Worm (Caenorhabditis elegans) whole organism, late embryonic: ENCODE measurements around the gene gst-29.
A peak's percentile ranks its signal among the peaks of the same experiment; 100 is the strongest.
"Not testable (repeated sequence)": the region's sequence is repeated elsewhere in the genome, so short reads cannot be mapped to it uniquely, and the experiment has no call there.

Source experiments
- C08G9.2 ChIP-seq: sonication (generic microtip); optimal IDR thresholded peaks from 2 replicates; lab custom pipeline; 2016; ENCODE audit warnings: mild to moderate bottlenecking, missing genetic modification characterization, moderate library complexity, missing compliant biosample characterization
- C38D4.7 ChIP-seq: fragments of 200-800 bp; sonication (Bioruptor generic); optimal IDR thresholded peaks from 2 replicates; lab custom pipeline; 2018; ENCODE audit warnings: mild to moderate bottlenecking, missing genetic modification characterization, moderate library complexity, missing compliant biosample characterization
- F13H6.1 ChIP-seq: sonication (generic microtip); optimal IDR thresholded peaks from 2 replicates; lab custom pipeline; 2016; ENCODE audit warnings: missing genetic modification characterization, missing compliant biosample characterization
- K09A11.1 ChIP-seq: sonication (generic microtip); optimal IDR thresholded peaks from 2 replicates; lab custom pipeline; 2017; ENCODE audit warnings: antibody characterized with exemption, mild to moderate bottlenecking, missing genetic modification characterization, missing compliant biosample characterization; ENCODE audit not compliant: insufficient read depth
- Y22D7AL.16 ChIP-seq: sonication (generic microtip); optimal IDR thresholded peaks from 2 replicates; lab custom pipeline; 2016; ENCODE audit warnings: missing genetic modification characterization, missing compliant biosample characterization
- ama-1 ChIP-seq: fragments of 150-350 bp; optimal IDR thresholded peaks from 2 replicates; lab custom pipeline; 2014
- ceh-14 ChIP-seq: sonication (generic microtip); optimal IDR thresholded peaks from 2 replicates; lab custom pipeline; 2016; ENCODE audit warnings: missing genotype, missing genetic modification characterization, missing compliant biosample characterization
- ceh-18 ChIP-seq: sonication (generic microtip); optimal IDR thresholded peaks from 2 replicates; lab custom pipeline; 2016; ENCODE audit warnings: missing genetic modification characterization, missing compliant biosample characterization
- ceh-22 ChIP-seq: sonication (generic microtip); optimal IDR thresholded peaks from 2 replicates; lab custom pipeline; 2017; ENCODE audit warnings: missing biosample characterization, missing genetic modification characterization
- ceh-24 ChIP-seq: sonication (generic microtip); optimal IDR thresholded peaks from 2 replicates; lab custom pipeline; 2016; ENCODE audit warnings: mild to moderate bottlenecking, missing genetic modification characterization, missing compliant biosample characterization
- ceh-6 ChIP-seq: fragments of 200-800 bp; sonication (Bioruptor generic); optimal IDR thresholded peaks from 2 replicates; lab custom pipeline; 2018; ENCODE audit warnings: mild to moderate bottlenecking, missing genetic modification characterization, missing compliant biosample characterization
- ceh-9 ChIP-seq: sonication (generic microtip); optimal IDR thresholded peaks from 2 replicates; lab custom pipeline; 2016; ENCODE audit warnings: mild to moderate bottlenecking, missing genetic modification characterization, inconsistent platforms, missing compliant biosample characterization
- che-1 ChIP-seq: sonication (generic microtip); optimal IDR thresholded peaks from 2 replicates; lab custom pipeline; 2016; ENCODE audit warnings: mild to moderate bottlenecking, missing genetic modification characterization, missing compliant biosample characterization
- dmd-4 ChIP-seq: sonication (generic microtip); optimal IDR thresholded peaks from 2 replicates; lab custom pipeline; 2016; ENCODE audit warnings: borderline replicate concordance, missing genetic modification characterization, missing compliant biosample characterization
- elt-2 ChIP-seq: sonication (generic microtip); optimal IDR thresholded peaks from 2 replicates; lab custom pipeline; 2016; ENCODE audit warnings: missing genetic modification reagents, missing genetic modification characterization, missing compliant biosample characterization
- elt-4 ChIP-seq: sonication (generic microtip); optimal IDR thresholded peaks from 2 replicates; lab custom pipeline; 2016; ENCODE audit warnings: missing genetic modification characterization, missing compliant biosample characterization
- ets-4 ChIP-seq: sonication (generic microtip); optimal IDR thresholded peaks from 2 replicates; lab custom pipeline; 2016; ENCODE audit warnings: missing genetic modification characterization, missing compliant biosample characterization
- eyg-1 ChIP-seq: sonication (generic microtip); optimal IDR thresholded peaks from 2 replicates; lab custom pipeline; 2016; ENCODE audit warnings: missing genotype, missing genetic modification characterization, missing compliant biosample characterization
- fkh-6 ChIP-seq: sonication (generic microtip); optimal IDR thresholded peaks from 2 replicates; lab custom pipeline; 2016; ENCODE audit warnings: missing genetic modification characterization, missing compliant biosample characterization
- gmeb-2 ChIP-seq: sonication (generic microtip); optimal IDR thresholded peaks from 2 replicates; lab custom pipeline; 2016; ENCODE audit warnings: missing genetic modification characterization, inconsistent platforms, missing compliant biosample characterization
- hlh-15 ChIP-seq: sonication (generic microtip); optimal IDR thresholded peaks from 2 replicates; lab custom pipeline; 2016; ENCODE audit warnings: missing genetic modification characterization, missing compliant biosample characterization
- hlh-6 ChIP-seq: sonication (generic microtip); optimal IDR thresholded peaks from 2 replicates; lab custom pipeline; 2016; ENCODE audit warnings: missing genotype, missing genetic modification characterization, missing compliant biosample characterization
- hlh-8 ChIP-seq: sonication (generic microtip); optimal IDR thresholded peaks from 2 replicates; lab custom pipeline; 2016; ENCODE audit warnings: missing genotype, missing genetic modification characterization, missing compliant biosample characterization
- lin-11 ChIP-seq: fragments of 200-800 bp; sonication (Bioruptor generic); optimal IDR thresholded peaks from 2 replicates; lab custom pipeline; 2018; ENCODE audit warnings: mild to moderate bottlenecking, missing genetic modification characterization, missing compliant biosample characterization
- madf-2 ChIP-seq: sonication (generic microtip); optimal IDR thresholded peaks from 2 replicates; lab custom pipeline; 2017; ENCODE audit warnings: missing genetic modification characterization, missing compliant biosample characterization
- mec-3 ChIP-seq: sonication (generic microtip); optimal IDR thresholded peaks from 2 replicates; lab custom pipeline; 2016; ENCODE audit warnings: borderline replicate concordance, missing genetic modification characterization, missing compliant biosample characterization
- nfya-1 ChIP-seq: sonication (generic microtip); optimal IDR thresholded peaks from 2 replicates; lab custom pipeline; 2017; ENCODE audit warnings: missing genetic modification characterization, mild to moderate bottlenecking, missing compliant biosample characterization, antibody characterized with exemption, moderate library complexity
- nhr-232 ChIP-seq: sonication (generic microtip); optimal IDR thresholded peaks from 2 replicates; lab custom pipeline; 2016; ENCODE audit warnings: missing genetic modification characterization, missing compliant biosample characterization
- npax-4 ChIP-seq: sonication (generic microtip); optimal IDR thresholded peaks from 2 replicates; lab custom pipeline; 2016; ENCODE audit warnings: missing genetic modification characterization, missing compliant biosample characterization
- pat-9 ChIP-seq: fragments of 200-800 bp; sonication (Bioruptor generic); optimal IDR thresholded peaks from 2 replicates; lab custom pipeline; 2018; ENCODE audit warnings: mild to moderate bottlenecking, missing genetic modification characterization, moderate library complexity, missing compliant biosample characterization
- pha-2 ChIP-seq: sonication (generic microtip); optimal IDR thresholded peaks from 2 replicates; lab custom pipeline; 2017; ENCODE audit warnings: mild to moderate bottlenecking, missing genetic modification characterization, missing compliant biosample characterization
- pqm-1 ChIP-seq: sonication (generic microtip); optimal IDR thresholded peaks from 2 replicates; lab custom pipeline; 2016; ENCODE audit warnings: missing genetic modification characterization, missing compliant biosample characterization
- ref-2 ChIP-seq: sonication (generic microtip); optimal IDR thresholded peaks from 2 replicates; lab custom pipeline; 2016; ENCODE audit warnings: missing genetic modification characterization, missing compliant biosample characterization
- rnt-1 ChIP-seq: sonication (generic microtip); optimal IDR thresholded peaks from 2 replicates; lab custom pipeline; 2016; ENCODE audit warnings: missing genetic modification characterization, missing compliant biosample characterization
- sdc-2 ChIP-seq: sonication (generic microtip); optimal IDR thresholded peaks from 2 replicates; lab custom pipeline; 2016; ENCODE audit warnings: missing genotype, missing genetic modification characterization, missing compliant biosample characterization
- sox-2 ChIP-seq: fragments of 200-800 bp; sonication (Bioruptor generic); IDR thresholded peaks from 2 replicates; pipeline ENCODE4 v1.3.6; 2022; ENCODE audit warnings: missing genetic modification reagents, missing genetic modification characterization, missing compliant biosample characterization
- tbx-2 ChIP-seq: sonication (generic microtip); optimal IDR thresholded peaks from 2 replicates; lab custom pipeline; 2016; ENCODE audit warnings: missing genetic modification characterization, missing compliant biosample characterization
- tbx-7 ChIP-seq: sonication (generic microtip); optimal IDR thresholded peaks from 2 replicates; lab custom pipeline; 2016; ENCODE audit warnings: missing genotype, missing genetic modification characterization, missing compliant biosample characterization
- unc-42 ChIP-seq: sonication (generic microtip); optimal IDR thresholded peaks from 2 replicates; lab custom pipeline; 2016; ENCODE audit warnings: missing genotype, missing genetic modification characterization, missing compliant biosample characterization
- unc-55 ChIP-seq: sonication (generic microtip); optimal IDR thresholded peaks from 2 replicates; lab custom pipeline; 2017; ENCODE audit warnings: missing biosample characterization, missing genetic modification reagents, missing genetic modification characterization
- unc-86 ChIP-seq: sonication (generic microtip); optimal IDR thresholded peaks from 2 replicates; lab custom pipeline; 2016; ENCODE audit warnings: missing genetic modification characterization, missing compliant biosample characterization
- zip-5 ChIP-seq: sonication (generic microtip); optimal IDR thresholded peaks from 2 replicates; lab custom pipeline; 2016; ENCODE audit warnings: missing genetic modification characterization, missing compliant biosample characterization
- ztf-16 ChIP-seq: sonication (generic microtip); optimal IDR thresholded peaks from 2 replicates; lab custom pipeline; 2017; ENCODE audit warnings: missing genetic modification characterization, missing compliant biosample characterization

gst-29 gene

ce11 chrII:15174915-15175548, 5.4 kb upstream of the gst-29 start, which contains the start of gene gst-31:
Gene gst-31 (minus strand): TSS chrII:15174965.
- no peak for TF ChIP-seq sox-2
- no peak for TF ChIP-seq ets-4 (tag; lab: Kevin White, UChicago)
- TF ChIP-seq hlh-6 (tag; lab: Kevin White, UChicago) = no peak
- TF ChIP-seq ceh-14 (tag; lab: Kevin White, UChicago) = no peak
- no peak for TF ChIP-seq lin-11 (tag; lab: Kevin White, UChicago)
- TF ChIP-seq mec-3 = no peak
- no peak for TF ChIP-seq unc-42 (tag; lab: Kevin White, UChicago)
- TF ChIP-seq F13H6.1 = no peak
- TF ChIP-seq rnt-1 (tag; lab: Kevin White, UChicago) = no peak
- TF ChIP-seq unc-86 (tag; lab: Kevin White, UChicago) = no peak
- TF ChIP-seq dmd-4 (tag; lab: Kevin White, UChicago) = no peak
- TF ChIP-seq ama-1 (lab: Kevin White, UChicago) = no peak
- TF ChIP-seq C38D4.7 (GFP tag; lab: Kevin White, UChicago) = no peak
- TF ChIP-seq pqm-1 (tag; lab: Kevin White, UChicago) = no peak
- no peak for TF ChIP-seq nfya-1 (tag; lab: Kevin White, UChicago)
- no peak for TF ChIP-seq ceh-24

- no peak for TF ChIP-seq ztf-16 (tag; lab: Kevin White, UChicago)
- TF ChIP-seq elt-2 (tag; lab: Kevin White, UChicago) = no peak
- no peak for TF ChIP-seq nhr-232 (tag; lab: Kevin White, UChicago)
- no peak for TF ChIP-seq ceh-22 (tag; lab: Kevin White, UChicago)
- TF ChIP-seq pat-9 (tag; lab: Kevin White, UChicago) = no peak
- TF ChIP-seq ceh-24 = no peak
- no peak for TF ChIP-seq hlh-8
- TF ChIP-seq ceh-6 (GFP tag; lab: Kevin White, UChicago) = no peak
- no peak for TF ChIP-seq ceh-18 (tag; lab: Kevin White, UChicago)
- no peak for TF ChIP-seq ama-1 (lab: Kevin White, UChicago)
- no peak for TF ChIP-seq zip-5 (tag; lab: Kevin White, UChicago)
- no peak for TF ChIP-seq pha-2 (tag; lab: Kevin White, UChicago)
- no peak for TF ChIP-seq ref-2
- no peak for TF ChIP-seq ets-4 (tag; lab: Kevin White, UChicago)
- no peak for TF ChIP-seq K09A11.1 (tag; lab: Kevin White, UChicago)
Measured at ce11 chrII:15173174-15173573, 3.5 kb upstream of the gst-29 start.

DNA sequence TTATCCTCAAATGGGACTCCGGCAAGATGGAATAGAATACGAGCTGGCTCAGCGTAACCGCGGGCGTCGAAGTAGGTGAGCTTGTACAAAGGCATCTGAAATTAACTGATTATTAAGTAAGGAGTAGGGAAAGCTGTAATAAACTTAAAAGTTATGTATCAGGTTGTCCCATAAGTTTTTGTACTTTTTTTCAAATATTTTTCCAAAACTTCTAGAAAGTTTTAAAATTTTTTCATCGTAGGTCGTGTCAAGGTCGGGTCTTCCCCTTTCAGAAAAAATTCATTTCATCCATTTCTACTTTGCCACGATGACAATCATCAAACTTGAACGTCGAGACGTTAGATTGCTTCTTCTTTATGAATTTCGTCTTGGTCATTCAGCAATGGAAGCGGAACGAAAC, 2.2 kb upstream of the gst-29 start, which contains the start of gene gst-39:
Gene gst-39 (minus strand): TSS at position 101 of the 400 bp plus-strand sequence.
- TF ChIP-seq F13H6.1; tbx-7 (tag; lab: Kevin White, UChicago); ref-2: not testable (repeated sequence)
- TF ChIP-seq, all 69 proteins: peak for 0; not testable (repeated sequence) for 69

ce11 chrII:15167340-15167739, 2.3 kb downstream of the gst-29 start, which contains the start of gene gst-28:
Gene gst-28 (minus strand): TSS chrII:15167577.
- TF ChIP-seq Y22D7AL.16 (tag; lab: Kevin White, UChicago) (no peak), sox-2 (no peak), gmeb-2 (no peak), ref-2 (no peak), unc-55 (GFP tag; lab: Kevin White, UChicago) (no peak), madf-2 (tag; lab: Kevin White, UChicago) (no peak)
- TF ChIP-seq, all 69 proteins: peak for 0

DNA sequence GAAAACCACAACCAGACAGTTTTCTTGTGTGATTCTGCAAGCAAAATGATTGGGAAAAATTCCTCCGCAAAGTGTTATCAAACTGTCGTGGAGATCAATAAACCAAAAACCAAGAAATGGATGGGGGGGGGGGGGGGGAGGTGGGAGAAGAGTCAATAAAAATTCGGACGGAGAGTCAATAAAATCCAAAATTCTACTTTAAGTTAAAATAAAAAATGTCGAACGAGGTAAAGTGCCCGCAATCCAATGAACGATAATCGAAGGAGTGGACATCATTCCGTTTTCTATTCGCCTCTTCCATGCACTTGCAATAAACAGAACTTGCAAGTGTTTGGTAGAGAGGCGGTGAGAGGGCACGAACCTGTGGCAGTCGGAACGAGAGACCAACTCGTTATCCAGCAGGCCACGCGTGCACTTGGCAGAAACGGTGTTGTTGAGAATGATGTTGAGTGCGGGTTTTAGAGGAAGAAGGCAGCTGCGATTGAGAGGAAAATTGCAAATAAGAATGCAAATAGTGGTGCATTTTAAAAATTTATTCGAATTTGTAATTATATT, 3.9 kb downstream of the gst-29 start, which contains the start of gene gst-27:
Gene gst-27 (minus strand): TSS at position 51 of the 555 bp plus-strand sequence.
- TF ChIP-seq ceh-9 (tag; lab: Kevin White, UChicago) (no peak), eyg-1 (tag; lab: Kevin White, UChicago) (peak; percentile 2), fkh-6 (peak; percentile 79), rnt-1 (tag; lab: Kevin White, UChicago) (peak; percentile 82), ets-4 (tag; lab: Kevin White, UChicago) (peak; percentile 58), ztf-16 (tag; lab: Kevin White, UChicago) (peak; percentile 86), sdc-2 (tag; lab: Kevin White, UChicago) (peak; percentile 74), tbx-7 (tag; lab: Kevin White, UChicago) (peak; percentile 49), elt-4 (tag; lab: Kevin White, UChicago) (no peak), K09A11.1 (tag; lab: Kevin White, UChicago) (peak; percentile 61), tbx-2 (peak; percentile 70), hlh-15 (tag; lab: Kevin White, UChicago) (peak; percentile 9), nfya-1 (tag; lab: Kevin White, UChicago) (peak; percentile 87), npax-4 (peak; percentile 62), C08G9.2 (tag; lab: Kevin White, UChicago) (peak; percentile 75), che-1 (tag; lab: Kevin White, UChicago) (peak; percentile 82), ceh-24 (peak; percentile 55)
